Fruit fly (Drosophila melanogaster) whole organism, wandering third instar larva: Measurements from ENCODE around the gene bif.
A peak's percentile ranks its signal among the peaks of the same experiment; 100 is the strongest.

ENCODE experiments used
- Abd-B ChIP-seq: fragments of >200 bp; optimal IDR thresholded peaks from 2 replicates; lab custom pipeline; 2017; ENCODE audit warnings: missing biosample characterization, missing genetic modification characterization
- CG32264 ChIP-seq: fragments of 200-800 bp; sonication (Bioruptor generic); optimal IDR thresholded peaks from 2 replicates; lab custom pipeline; 2016; ENCODE audit warnings: missing biosample characterization, missing genetic modification characterization
- CG9705 ChIP-seq: fragments of 200-800 bp; sonication (Bioruptor generic); optimal IDR thresholded peaks from 2 replicates; lab custom pipeline; 2018; ENCODE audit warnings: missing biosample characterization, mild to moderate bottlenecking, missing genetic modification characterization
- CrebA ChIP-seq: fragments of 200-800 bp; sonication (Bioruptor generic); optimal IDR thresholded peaks from 2 replicates; lab custom pipeline; 2016; ENCODE audit warnings: missing biosample characterization, mild to moderate bottlenecking, missing genetic modification characterization, borderline replicate concordance
- Dfd ChIP-seq: fragments of >200 bp; optimal IDR thresholded peaks from 2 replicates; lab custom pipeline; 2017; ENCODE audit warnings: missing biosample characterization, missing genetic modification characterization
- Dif ChIP-seq: fragments of 200-275, 200-300 bp; sonication (Bioruptor generic); optimal IDR thresholded peaks from 2 replicates; lab custom pipeline; 2018; ENCODE audit warnings: missing biosample characterization, missing genetic modification characterization; ENCODE audit not compliant: partially characterized antibody
- GATAd ChIP-seq: sonication (Bioruptor generic); optimal IDR thresholded peaks from 2 replicates; lab custom pipeline; 2016; ENCODE audit warnings: missing biosample characterization, missing genetic modification characterization
- HLH106 ChIP-seq: fragments of 200-800 bp; optimal IDR thresholded peaks from 3 replicates; lab custom pipeline; 2019; ENCODE audit warnings: missing biosample characterization, mild to moderate bottlenecking, missing genetic modification characterization, moderate library complexity
- Hnf4 ChIP-seq: fragments of 200-800 bp; sonication (Bioruptor generic); optimal IDR thresholded peaks from 2 replicates; lab custom pipeline; 2016; ENCODE audit warnings: missing biosample characterization, mild to moderate bottlenecking, missing genetic modification characterization
- Hr78 ChIP-seq: fragments of >200 bp; optimal IDR thresholded peaks from 2 replicates; lab custom pipeline; 2017; ENCODE audit warnings: missing biosample characterization, missing genetic modification characterization
- Hr83 ChIP-seq: fragments of 200-300 bp; sonication (Bioruptor generic); optimal IDR thresholded peaks from 2 replicates; lab custom pipeline; 2016; ENCODE audit warnings: missing biosample characterization, mild to moderate bottlenecking, missing genetic modification characterization, moderate library complexity; ENCODE audit not compliant: poor library complexity, severe bottlenecking
- Jra ChIP-seq: sonication (Bioruptor generic); optimal IDR thresholded peaks from 2 replicates; lab custom pipeline; 2016; ENCODE audit warnings: missing biosample characterization, missing genetic modification characterization
- Mio ChIP-seq: sonication (Bioruptor generic); optimal IDR thresholded peaks from 2 replicates; lab custom pipeline; 2016; ENCODE audit warnings: missing biosample characterization, missing genetic modification characterization
- Myc ChIP-seq: fragments of >200 bp; optimal IDR thresholded peaks from 2 replicates; lab custom pipeline; 2017
- N ChIP-seq: fragments of >200 bp; optimal IDR thresholded peaks from 2 replicates; lab custom pipeline; 2018; ENCODE audit warnings: missing biosample characterization, missing external identifiers, missing genetic modification characterization
- OdsH ChIP-seq: fragments of 200-800 bp; sonication (Bioruptor generic); optimal IDR thresholded peaks from 2 replicates; lab custom pipeline; 2016; ENCODE audit warnings: missing biosample characterization, mild to moderate bottlenecking, missing genetic modification characterization
- Rel ChIP-seq, 2 experiments: fragments of 200-800 bp; sonication (Bioruptor generic) in 1 of 2; optimal IDR thresholded peaks; 2 replicates in 1 of 2; 3 replicates in 1 of 2; lab custom pipeline; 2016 to 2019; ENCODE audit warnings: mild to moderate bottlenecking in 2 of 2, missing biosample characterization in 2 of 2, missing genetic modification characterization in 2 of 2, moderate library complexity in 1 of 2
- Sp1 ChIP-seq: fragments of 200-800 bp; sonication (Bioruptor generic); optimal IDR thresholded peaks from 3 replicates; lab custom pipeline; 2019; ENCODE audit warnings: missing biosample characterization, mild to moderate bottlenecking, missing genetic modification characterization, moderate library complexity
- Vsx2 ChIP-seq: fragments of 200-300, 225-300 bp; sonication (Bioruptor generic); optimal IDR thresholded peaks from 2 replicates; lab custom pipeline; 2018; ENCODE audit warnings: missing biosample characterization, missing genetic modification characterization; ENCODE audit not compliant: partially characterized antibody
- br ChIP-seq: fragments of 200-800 bp; sonication (Bioruptor generic); optimal IDR thresholded peaks from 2 replicates; lab custom pipeline; 2016; ENCODE audit warnings: missing biosample characterization, missing genetic modification characterization
- brk ChIP-seq: fragments of 200-800 bp; sonication (Bioruptor generic); optimal IDR thresholded peaks from 2 replicates; lab custom pipeline; 2016; ENCODE audit warnings: missing biosample characterization, mild to moderate bottlenecking, missing genetic modification characterization
- dl ChIP-seq, 2 experiments: fragments of 175-275, 200-275 bp in 1 of 2; fragments of 200-275 bp in 1 of 2; sonication (Bioruptor generic); optimal IDR thresholded peaks; lab custom pipeline; 2018; ENCODE audit warnings: mild to moderate bottlenecking in 2 of 2, missing biosample characterization in 2 of 2, missing genetic modification characterization in 2 of 2, moderate library complexity in 2 of 2; ENCODE audit not compliant: partially characterized antibody in 2 of 2, insufficient read depth in 1 of 2
- dmrt93B ChIP-seq: fragments of 200-800 bp; sonication (Bioruptor generic); optimal IDR thresholded peaks from 2 replicates; lab custom pipeline; 2018; ENCODE audit warnings: missing biosample characterization, mild to moderate bottlenecking, missing genetic modification characterization
- dsf ChIP-seq: sonication (Bioruptor generic); optimal IDR thresholded peaks from 2 replicates; lab custom pipeline; 2016; ENCODE audit warnings: missing biosample characterization, missing genetic modification characterization, borderline replicate concordance
- ey ChIP-seq: fragments of 200-800 bp; sonication (Bioruptor generic); optimal IDR thresholded peaks from 2 replicates; lab custom pipeline; 2016; ENCODE audit warnings: missing biosample characterization, missing genetic modification characterization
- foxo ChIP-seq, 2 experiments: fragments of 200-800 bp; sonication (Bioruptor generic); optimal IDR thresholded peaks; 2 replicates in 1 of 2; 3 replicates in 1 of 2; lab custom pipeline; 2016 to 2017; ENCODE audit warnings: missing biosample characterization in 2 of 2, missing genetic modification characterization in 2 of 2
- fru ChIP-seq: fragments of 200-800 bp; sonication (Bioruptor generic); optimal IDR thresholded peaks from 3 replicates; lab custom pipeline; 2016; ENCODE audit warnings: missing biosample characterization, mild to moderate bottlenecking, missing genetic modification characterization
- h ChIP-seq: fragments of 200-800 bp; sonication (Bioruptor generic); optimal IDR thresholded peaks from 3 replicates; lab custom pipeline; 2016; ENCODE audit warnings: missing biosample characterization, mild to moderate bottlenecking, missing genetic modification characterization
- jim ChIP-seq: fragments of 175-275, 200-325 bp; sonication (Bioruptor generic); optimal IDR thresholded peaks from 2 replicates; lab custom pipeline; 2016; ENCODE audit warnings: missing biosample characterization, mild to moderate bottlenecking, missing genetic modification characterization
- lola ChIP-seq: fragments of >200 bp; optimal IDR thresholded peaks from 2 replicates; lab custom pipeline; 2017; ENCODE audit warnings: missing biosample characterization, missing genetic modification characterization
- pan ChIP-seq: fragments of >200 bp; optimal IDR thresholded peaks from 2 replicates; lab custom pipeline; 2017
- psq ChIP-seq: fragments of 200-800 bp; sonication (Bioruptor generic); optimal IDR thresholded peaks from 3 replicates; lab custom pipeline; 2017; ENCODE audit warnings: missing biosample characterization, mild to moderate bottlenecking, missing genetic modification characterization, moderate library complexity
- rgr ChIP-seq: fragments of 200-800 bp; sonication (Bioruptor generic); optimal IDR thresholded peaks from 3 replicates; lab custom pipeline; 2016; ENCODE audit warnings: missing biosample characterization, mild to moderate bottlenecking, missing genetic modification characterization
- sage ChIP-seq: fragments of 200-800 bp; sonication (Bioruptor generic); optimal IDR thresholded peaks from 2 replicates; lab custom pipeline; 2016; ENCODE audit warnings: missing biosample characterization, mild to moderate bottlenecking, missing genetic modification characterization
- sv ChIP-seq: fragments of 200-800 bp; sonication (Bioruptor generic); optimal IDR thresholded peaks from 3 replicates; lab custom pipeline; 2016; ENCODE audit warnings: missing biosample characterization, missing genetic modification characterization
- tai ChIP-seq: sonication (Bioruptor generic); optimal IDR thresholded peaks from 2 replicates; lab custom pipeline; 2016; ENCODE audit warnings: missing biosample characterization, missing genetic modification characterization
- usp ChIP-seq: fragments of >200 bp; optimal IDR thresholded peaks from 2 replicates; lab custom pipeline; 2017; ENCODE audit warnings: missing biosample characterization, missing genetic modification characterization
- woc ChIP-seq: sonication (Bioruptor generic); optimal IDR thresholded peaks from 2 replicates; lab custom pipeline; 2016; ENCODE audit warnings: missing biosample characterization, mild to moderate bottlenecking, missing genetic modification characterization

bif gene

DNA sequence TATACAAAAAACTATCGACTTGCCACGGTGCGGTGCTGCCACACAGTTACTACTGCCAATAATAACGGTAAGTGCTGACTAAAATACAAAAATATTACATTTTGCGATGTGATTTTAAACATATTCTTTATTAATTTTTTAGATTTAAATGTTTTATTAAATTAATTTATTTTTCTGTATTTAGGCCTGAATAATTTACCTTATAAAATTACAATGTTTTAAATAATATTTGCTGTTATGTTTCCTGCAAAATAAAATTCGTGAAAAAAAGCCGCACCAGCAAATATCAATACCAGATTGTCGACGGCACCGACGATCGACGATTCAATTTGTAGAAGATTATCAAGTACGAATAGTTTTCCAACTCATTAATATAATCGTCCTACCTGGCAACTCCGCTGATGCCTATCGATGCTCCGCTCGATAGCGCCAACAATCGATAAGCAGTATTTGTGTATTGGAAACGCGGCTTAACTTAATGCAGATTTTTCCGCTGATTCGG is at the start of gene bif, which contains the start of gene Vlet:
Gene bif, plus strand, starts transcription at position 432 of the 502 bp plus-strand sequence.
Gene Vlet, minus strand, starts transcription at position 51 of the 502 bp plus-strand sequence.
- TF ChIP-seq psq (GFP tag; lab: Kevin White, UChicago) (peak; percentile 45), dl (GFP tag; optimal IDR thresholded peaks at IDR 0.05; lab: Kevin White, UChicago; ENCODE audit: insufficient read depth in 1 of 2, partially characterized antibody in 2 of 2) (no peak), usp (GFP tag; lab: Kevin White, UChicago) (no peak), Hr83 (no peak), Rel (GFP tag; optimal IDR thresholded peaks at IDR 0.05; lab: Kevin White, UChicago) (no peak), Rel (tag; optimal IDR thresholded peaks at IDR 0.05; lab: Kevin White, UChicago) (no peak), OdsH (peak; percentile 34), HLH106 (tag; lab: Kevin White, UChicago) (peak; percentile 71), GATAd (no peak), tai (GFP tag; lab: Kevin White, UChicago) (no peak), rgr (GFP tag; lab: Kevin White, UChicago) (peak; percentile 68), Dfd (GFP tag; lab: Kevin White, UChicago) (no peak), pan (lab: Kevin White, UChicago) (no peak), Dif (no peak), Hnf4 (GFP tag; lab: Kevin White, UChicago) (no peak), dmrt93B (peak; percentile 50), ey (peak; percentile 35), lola (GFP tag; lab: Kevin White, UChicago) (no peak), sage (GFP tag; lab: Kevin White, UChicago) (peak; percentile 53), Abd-B (no peak), CrebA (GFP tag; lab: Kevin White, UChicago) (no peak), Myc (no peak), CG9705 (GFP tag; lab: Kevin White, UChicago) (no peak), Sp1 (GFP tag; lab: Kevin White, UChicago) (peak; percentile 38), N (no peak), CG32264 (GFP tag; lab: Kevin White, UChicago) (no peak), br (GFP tag; lab: Kevin White, UChicago) (peak; percentile 18), brk (GFP tag; lab: Kevin White, UChicago) (no peak), Vsx2 (no peak), Hr78 (GFP tag; lab: Kevin White, UChicago) (no peak), foxo (GFP tag; optimal IDR thresholded peaks at IDR 0.05; lab: Kevin White, UChicago) (peak in 1 of 2 experiments; percentile 73), fru (GFP tag; lab: Kevin White, UChicago) (peak; percentile 46), h (peak; percentile 31), jim (GFP tag; lab: Kevin White, UChicago) (no peak), Mio (GFP tag; lab: Kevin White, UChicago) (no peak), sv (peak; percentile 11), dsf (GFP tag; lab: Kevin White, UChicago) (no peak), woc (GFP tag; lab: Kevin White, UChicago) (no peak), Jra (GFP tag; lab: Kevin White, UChicago) (no peak)

- TF ChIP-seq Myc (no peak), sv (peak; percentile 23)
Observed at dm6 chrX:11628986-11629571, 49.7 kb upstream of the bif start.

DNA sequence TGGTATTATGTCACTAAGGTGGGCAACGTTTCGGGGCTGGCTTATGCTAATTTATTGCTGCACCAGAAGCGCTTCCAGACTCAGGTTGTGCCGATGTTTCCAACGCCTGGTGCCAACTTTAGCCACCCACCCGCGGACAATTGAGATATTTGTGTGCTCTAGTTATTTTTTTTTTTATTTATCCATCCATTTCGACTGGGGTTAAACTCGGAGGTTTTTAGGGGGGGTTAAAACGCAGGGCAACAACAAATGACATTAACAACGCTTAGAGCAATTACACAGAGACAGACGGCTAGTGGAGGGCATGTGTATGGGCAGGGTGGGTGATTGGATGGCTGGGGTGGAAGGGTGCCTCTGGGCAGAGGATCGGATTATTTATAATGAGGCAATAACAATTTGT is 47.1 kb upstream of the bif start:
- TF ChIP-seq brk (GFP tag; lab: Kevin White, UChicago), result no peak
- no peak for TF ChIP-seq Sp1 (GFP tag; lab: Kevin White, UChicago)
- no peak for TF ChIP-seq ey
- TF ChIP-seq Dfd (GFP tag; lab: Kevin White, UChicago), result no peak
- TF ChIP-seq Abd-B, result no peak
- TF ChIP-seq GATAd, result no peak
- TF ChIP-seq dmrt93B, result no peak
- no peak for TF ChIP-seq tai (GFP tag; lab: Kevin White, UChicago)
- no peak for TF ChIP-seq fru (GFP tag; lab: Kevin White, UChicago)
- no peak for TF ChIP-seq Dif
- no peak for TF ChIP-seq Mio (GFP tag; lab: Kevin White, UChicago)
- TF ChIP-seq OdsH, result no peak
- TF ChIP-seq, all 38 proteins: peak for 0
